Worm (Caenorhabditis elegans) whole organism, midembryonic: ENCODE results near the gene H40L08.8.

Experiments used
- T22C8.4 ChIP-seq: fragments of 200-800 bp; sonication (Bioruptor generic); IDR thresholded peaks from 2 replicates; pipeline ENCODE4 v1.3.6; 2022; ENCODE audit warnings: missing genetic modification characterization, missing compliant biosample characterization
- cog-1 ChIP-seq: sonication (generic microtip); optimal IDR thresholded peaks from 2 replicates; lab custom pipeline; 2016; ENCODE audit warnings: missing genetic modification characterization, missing compliant biosample characterization
- flt-1 ChIP-seq: fragments of 200-800 bp; sonication (Bioruptor generic); IDR thresholded peaks from 2 replicates; pipeline ENCODE4 v1.3.6; 2022; ENCODE audit warnings: missing genetic modification characterization, missing compliant biosample characterization
- klf-2 ChIP-seq: fragments of 200-800 bp; sonication (Bioruptor generic); conservative IDR thresholded peaks from 2 replicates; pipeline ENCODE4 v1.3.6; 2022; ENCODE audit warnings: missing genetic modification reagents, missing genetic modification characterization, missing compliant biosample characterization
- med-1 ChIP-seq: sonication (generic microtip); optimal IDR thresholded peaks from 2 replicates; lab custom pipeline; 2017; ENCODE audit warnings: missing genetic modification characterization, mild to moderate bottlenecking, missing compliant biosample characterization, antibody characterized with exemption, missing genetic modification reagents; ENCODE audit not compliant: insufficient read depth
- ref-1 ChIP-seq: fragments of 200-800 bp; sonication (Bioruptor generic); conservative IDR thresholded peaks from 2 replicates; pipeline ENCODE4 v1.3.6; 2022; ENCODE audit warnings: missing genetic modification reagents, missing genetic modification characterization, missing compliant biosample characterization
- tab-1 ChIP-seq: fragments of 200-800 bp; sonication (Bioruptor generic); IDR thresholded peaks from 2 replicates; pipeline ENCODE4 v1.3.6; 2022; ENCODE audit warnings: missing genetic modification characterization, missing compliant biosample characterization
- ztf-23 ChIP-seq: fragments of 200-800 bp; sonication (Bioruptor generic); IDR thresholded peaks from 2 replicates; pipeline ENCODE4 v1.3.6; 2022; ENCODE audit warnings: missing genetic modification reagents, missing genetic modification characterization, missing compliant biosample characterization
- ztf-29 ChIP-seq: fragments of 200-800 bp; sonication (Bioruptor generic); IDR thresholded peaks from 2 replicates; pipeline ENCODE4 v1.3.6; 2022; ENCODE audit warnings: missing genetic modification reagents, missing genetic modification characterization, missing compliant biosample characterization

H40L08.8 gene

ce11 chrX:15077597-15078261 lies at the start of gene H40L08.8, which contains the start of the genes H40L08.2 and H40L08.7:
Gene H40L08.8, minus strand, starts transcription at chrX:15077633.
Gene H40L08.2, minus strand, starts transcription at chrX:15077744.
Gene H40L08.7, minus strand, starts transcription at chrX:15077744.
- TF ChIP-seq flt-1 (no peak), ztf-23 (GFP tag; lab: Robert Waterston, UW) (no peak), cog-1 (tag; lab: Kevin White, UChicago) (no peak), ztf-29 (no peak), tab-1 (GFP tag; lab: Robert Waterston, UW) (no peak), klf-2 (no peak), med-1 (GFP tag; lab: Kevin White, UChicago) (no peak), T22C8.4 (GFP tag; lab: Robert Waterston, UW) (no peak), ref-1 (GFP tag; lab: Robert Waterston, UW) (no peak)

ce11 chrX:15126736-15127135 lies 49.3 kb upstream of the H40L08.8 start:
- no peak for TF ChIP-seq tab-1 (GFP tag; lab: Robert Waterston, UW)
- TF ChIP-seq T22C8.4 (GFP tag; lab: Robert Waterston, UW) = no peak
- no peak for TF ChIP-seq flt-1
- no peak for TF ChIP-seq cog-1 (tag; lab: Kevin White, UChicago)
- TF ChIP-seq med-1 (GFP tag; lab: Kevin White, UChicago) = no peak
- no peak for TF ChIP-seq ztf-23 (GFP tag; lab: Robert Waterston, UW)
- TF ChIP-seq ztf-29 = no peak
- no peak for TF ChIP-seq ref-1 (GFP tag; lab: Robert Waterston, UW)
- no peak for TF ChIP-seq klf-2

- TF ChIP-seq flt-1 = no peak
- no peak for TF ChIP-seq cog-1 (tag; lab: Kevin White, UChicago)
- no peak for TF ChIP-seq T22C8.4 (GFP tag; lab: Robert Waterston, UW)
- TF ChIP-seq klf-2 = no peak
- no peak for TF ChIP-seq ref-1 (GFP tag; lab: Robert Waterston, UW)
- no peak for TF ChIP-seq tab-1 (GFP tag; lab: Robert Waterston, UW)
- TF ChIP-seq ztf-23 (GFP tag; lab: Robert Waterston, UW) = no peak
- TF ChIP-seq med-1 (GFP tag; lab: Kevin White, UChicago) = no peak
- TF ChIP-seq ztf-29 = no peak
These were observed 47.7 kb upstream of the H40L08.8 start for ce11 chrX:15125138-15125537.

ce11 chrX:15120545-15120944 lies 43.1 kb upstream of the H40L08.8 start:
- TF ChIP-seq tab-1 (GFP tag; lab: Robert Waterston, UW) (no peak), ref-1 (GFP tag; lab: Robert Waterston, UW) (no peak), med-1 (GFP tag; lab: Kevin White, UChicago) (no peak), cog-1 (tag; lab: Kevin White, UChicago) (no peak), flt-1 (no peak), ztf-23 (GFP tag; lab: Robert Waterston, UW) (no peak), ztf-29 (no peak), klf-2 (no peak)

ce11 chrX:15116514-15116913 lies 39.1 kb upstream of the H40L08.8 start, which contains the start of gene R07D5.2:
Gene R07D5.2, minus strand, starts transcription at chrX:15116614.
- TF ChIP-seq tab-1 (GFP tag; lab: Robert Waterston, UW) = no peak

ce11 chrX:15115748-15116147 lies 38.3 kb upstream of the H40L08.8 start:
- TF ChIP-seq ztf-29 = no peak
- TF ChIP-seq ref-1 (GFP tag; lab: Robert Waterston, UW) = no peak
- no peak for TF ChIP-seq tab-1 (GFP tag; lab: Robert Waterston, UW)
- no peak for TF ChIP-seq klf-2
- no peak for TF ChIP-seq med-1 (GFP tag; lab: Kevin White, UChicago)
- no peak for TF ChIP-seq ztf-23 (GFP tag; lab: Robert Waterston, UW)
- no peak for TF ChIP-seq flt-1
- TF ChIP-seq cog-1 (tag; lab: Kevin White, UChicago) = no peak
- no peak for TF ChIP-seq T22C8.4 (GFP tag; lab: Robert Waterston, UW)

ce11 chrX:15112172-15112571 lies 34.7 kb upstream of the H40L08.8 start:
- TF ChIP-seq ztf-23 (GFP tag; lab: Robert Waterston, UW) (no peak), klf-2 (no peak), flt-1 (no peak), med-1 (GFP tag; lab: Kevin White, UChicago) (no peak), ref-1 (GFP tag; lab: Robert Waterston, UW) (no peak), ztf-29 (no peak)

ce11 chrX:15107747-15108252 lies 30.4 kb upstream of the H40L08.8 start, which contains the start of gene mlt-9:
Gene mlt-9, minus strand, starts transcription at chrX:15107797.
- TF ChIP-seq cog-1 (tag; lab: Kevin White, UChicago) (no peak), klf-2 (0 out of 2 replicates have a peak, but pooled peaks have one; percentile 6)

- TF ChIP-seq klf-2 (no peak), med-1 (GFP tag; lab: Kevin White, UChicago) (no peak), ztf-23 (GFP tag; lab: Robert Waterston, UW) (no peak), ztf-29 (no peak)
These were observed 27.6 kb upstream of the H40L08.8 start for ce11 chrX:15104963-15105493.

ce11 chrX:15103481-15103880 lies 26.0 kb upstream of the H40L08.8 start:
- no peak for TF ChIP-seq flt-1
- no peak for TF ChIP-seq ztf-29
- TF ChIP-seq klf-2 = no peak
- TF ChIP-seq ref-1 (GFP tag; lab: Robert Waterston, UW) = no peak
- TF ChIP-seq ztf-23 (GFP tag; lab: Robert Waterston, UW) = no peak
- no peak for TF ChIP-seq cog-1 (tag; lab: Kevin White, UChicago)
- TF ChIP-seq T22C8.4 (GFP tag; lab: Robert Waterston, UW) = no peak
- no peak for TF ChIP-seq tab-1 (GFP tag; lab: Robert Waterston, UW)
- TF ChIP-seq med-1 (GFP tag; lab: Kevin White, UChicago) = no peak
